Fruit fly (Drosophila melanogaster) S2 (cell line): Measurements from ENCODE around the gene CG42673.

ENCODE experiments used
- CG8478 ChIP-seq: fragments of >200 bp; optimal IDR thresholded peaks from 2 replicates; lab custom pipeline; 2018
- CTCF ChIP-seq, 2 experiments: fragments of >200 bp; optimal IDR thresholded peaks; 2 replicates each; lab custom pipeline; 2018

DNA sequence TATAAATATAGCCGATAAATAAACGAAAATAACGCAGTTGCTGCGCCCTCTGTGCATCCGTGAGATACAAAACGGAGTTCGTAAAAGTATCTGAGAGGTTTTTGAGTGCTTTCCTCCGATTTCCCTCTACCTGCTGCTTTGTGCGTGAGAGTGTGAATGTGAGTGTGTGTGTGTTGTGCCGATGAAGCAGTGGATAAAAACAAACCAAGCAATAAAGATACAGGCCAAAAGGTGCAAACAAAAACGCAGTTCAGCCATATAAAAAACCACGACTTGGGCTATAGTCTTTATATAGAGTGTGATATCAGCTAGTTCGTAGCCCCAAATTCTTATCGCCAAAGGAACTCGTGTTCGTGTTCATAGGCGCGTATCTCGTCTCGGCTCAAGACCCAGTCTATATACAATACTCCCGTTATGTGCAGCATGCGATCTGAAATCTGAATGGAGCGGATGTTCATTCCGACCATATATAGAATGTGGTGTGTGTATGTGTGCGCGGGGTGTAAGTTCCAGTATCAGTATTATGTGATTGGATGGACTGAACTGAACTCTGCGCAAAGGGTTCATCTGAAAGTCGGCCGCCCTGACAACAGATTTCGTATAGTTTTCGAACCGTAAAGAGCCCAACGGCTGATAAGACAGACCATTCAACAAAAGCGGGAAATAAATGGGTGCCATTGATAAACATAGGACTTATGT is 68.6 kb downstream of the CG42673 start:
- no peak for TF ChIP-seq CG8478 (lab: Kevin White, UChicago)
- no peak for TF ChIP-seq CTCF (optimal IDR thresholded peaks at IDR 0.05; lab: Kevin White, UChicago)
